Worm (Caenorhabditis elegans) whole organism, L4 larva: Measurements from ENCODE around the gene F57C2.5.

Source experiments
- F49E8.2 ChIP-seq: sonication (generic microtip); optimal IDR thresholded peaks from 2 replicates; lab custom pipeline; 2016; ENCODE audit warnings: missing compliant biosample characterization, mild to moderate bottlenecking, missing genetic modification characterization, borderline replicate concordance
- R02D3.7 ChIP-seq: fragments of 150-350 bp; sonication (generic microtip); optimal IDR thresholded peaks from 3 replicates; lab custom pipeline; 2014; ENCODE audit warnings: missing biosample characterization, missing genetic modification characterization
- T26A8.4 ChIP-seq: fragments of 200-800 bp; sonication (Bioruptor generic); IDR thresholded peaks from 2 replicates; pipeline ENCODE4 v1.3.6; 2022; ENCODE audit warnings: missing genetic modification characterization, missing compliant biosample characterization
- ZK546.5 ChIP-seq, 2 experiments: sonication (generic microtip); optimal IDR thresholded peaks; 2 replicates each; lab custom pipeline; 2017; ENCODE audit warnings: missing biosample characterization in 2 of 2, missing genetic modification characterization in 2 of 2
- aha-1 ChIP-seq: fragments of 150-350 bp; peaks from one replicate; lab custom pipeline; 2014; ENCODE audit warnings: missing biosample characterization, missing genetic modification characterization
- attf-4 ChIP-seq: sonication (generic microtip); optimal IDR thresholded peaks from 3 replicates; lab custom pipeline; 2017; ENCODE audit warnings: missing biosample characterization, missing genetic modification characterization
- ceh-28 ChIP-seq: fragments of 150-350 bp; optimal IDR thresholded peaks from 2 replicates; lab custom pipeline; 2014; ENCODE audit warnings: missing biosample characterization, missing genetic modification reagents, missing genetic modification characterization
- ces-1 ChIP-seq: fragments of 150-350 bp; sonication (generic microtip); optimal IDR thresholded peaks from 4 replicates; lab custom pipeline; 2014; ENCODE audit warnings: missing biosample characterization, missing genetic modification reagents, missing genetic modification characterization
- cey-2 ChIP-seq: sonication (generic microtip); optimal IDR thresholded peaks from 3 replicates; lab custom pipeline; 2017; ENCODE audit warnings: missing genetic modification characterization, mild to moderate bottlenecking, missing compliant biosample characterization, antibody characterized with exemption, borderline replicate concordance; ENCODE audit not compliant: insufficient read depth
- daf-19 ChIP-seq: fragments of 200-800 bp; sonication (Bioruptor generic); conservative IDR thresholded peaks from 2 replicates; pipeline ENCODE4 v1.3.6; 2022; ENCODE audit warnings: missing genetic modification characterization, missing compliant biosample characterization
- dmd-6 ChIP-seq: fragments of 200-800 bp; sonication (Bioruptor generic); IDR thresholded peaks from 2 replicates; pipeline ENCODE4 v1.3.6; 2022; ENCODE audit warnings: missing genetic modification reagents, missing genetic modification characterization, missing compliant biosample characterization
- dve-1 ChIP-seq: sonication (generic microtip); optimal IDR thresholded peaks from 2 replicates; lab custom pipeline; 2017; ENCODE audit warnings: antibody characterized with exemption, mild to moderate bottlenecking, missing genetic modification characterization, missing compliant biosample characterization; ENCODE audit not compliant: insufficient read depth
- egl-43 ChIP-seq: fragments of 200-800 bp; sonication (Bioruptor generic); IDR thresholded peaks from 2 replicates; pipeline ENCODE4 v1.3.6; 2022; ENCODE audit warnings: missing genetic modification reagents, missing genetic modification characterization, missing compliant biosample characterization
- fos-1 ChIP-seq: fragments of 150-350 bp; optimal IDR thresholded peaks from 2 replicates; lab custom pipeline; 2014; ENCODE audit warnings: missing biosample characterization, missing genetic modification characterization
- gei-8 ChIP-seq: fragments of 200-800 bp; sonication (Bioruptor generic); optimal IDR thresholded peaks from 2 replicates; lab custom pipeline; 2018; ENCODE audit warnings: mild to moderate bottlenecking, missing genetic modification characterization, missing compliant biosample characterization
- jun-1 ChIP-seq: fragments of 150-350 bp; optimal IDR thresholded peaks from 2 replicates; lab custom pipeline; 2014; ENCODE audit warnings: missing biosample characterization, missing genetic modification reagents, missing genetic modification characterization
- lin-13 ChIP-seq: fragments of 150-350 bp; optimal IDR thresholded peaks from 2 replicates; lab custom pipeline; 2014; ENCODE audit warnings: missing biosample characterization, missing genetic modification reagents, missing genetic modification characterization
- lin-38 ChIP-seq: fragments of 200-800 bp; sonication (Bioruptor generic); IDR thresholded peaks from 2 replicates; pipeline ENCODE4 v1.3.6; 2022; ENCODE audit warnings: missing genetic modification reagents, missing genetic modification characterization, missing compliant biosample characterization
- lir-3 ChIP-seq: sonication (generic microtip); optimal IDR thresholded peaks from 2 replicates; lab custom pipeline; 2016; ENCODE audit warnings: mild to moderate bottlenecking, missing genetic modification characterization, missing compliant biosample characterization
- madf-5 ChIP-seq, 2 experiments: fragments of 200-800 bp; sonication (Bioruptor generic); IDR thresholded peaks; 2 replicates each; pipeline ENCODE4 v1.3.6; 2022; ENCODE audit warnings: missing compliant biosample characterization in 2 of 2, missing genetic modification characterization in 2 of 2
- madf-9 ChIP-seq: fragments of 200-800 bp; sonication (Bioruptor generic); conservative IDR thresholded peaks from 2 replicates; pipeline ENCODE4 v1.3.6; 2022; ENCODE audit warnings: missing genetic modification reagents, missing genetic modification characterization, missing compliant biosample characterization
- nhr-237 ChIP-seq: sonication (generic microtip); optimal IDR thresholded peaks from 2 replicates; lab custom pipeline; 2017; ENCODE audit warnings: missing biosample characterization, missing genetic modification characterization
- nhr-25 ChIP-seq: sonication (generic microtip); optimal IDR thresholded peaks from 2 replicates; lab custom pipeline; 2017; ENCODE audit warnings: missing genetic modification characterization, mild to moderate bottlenecking, missing compliant biosample characterization, antibody characterized with exemption, moderate library complexity, borderline replicate concordance; ENCODE audit not compliant: insufficient read depth
- nhr-42 ChIP-seq: fragments of 200-800 bp; sonication (Bioruptor generic); IDR thresholded peaks from 2 replicates; pipeline ENCODE4 v1.3.6; 2022; ENCODE audit warnings: missing genetic modification characterization, missing compliant biosample characterization
- nhr-77 ChIP-seq: fragments of 150-350 bp; optimal IDR thresholded peaks from 2 replicates; lab custom pipeline; 2014; ENCODE audit warnings: missing biosample characterization, missing genetic modification characterization
- pha-4 ChIP-seq, 2 experiments: fragments of 150-350 bp in 1 of 2; fragments of 200-800 bp in 1 of 2; sonication (Bioruptor generic) in 1 of 2; IDR thresholded peaks in 1 of 2; optimal IDR thresholded peaks in 1 of 2; 2 replicates each; pipeline versions ENCODE4 v1.3.6 to Lab custom; 2014 to 2022; ENCODE audit warnings: missing genetic modification characterization in 2 of 2, missing genetic modification reagents in 2 of 2, missing biosample characterization in 1 of 2, missing compliant biosample characterization in 1 of 2
- saeg-2 ChIP-seq: fragments of 200-800 bp; sonication (Bioruptor generic); IDR thresholded peaks from 2 replicates; pipeline ENCODE4 v1.3.6; 2022; ENCODE audit warnings: missing genetic modification reagents, missing genetic modification characterization, missing compliant biosample characterization
- skn-1 ChIP-seq: fragments of 150-350 bp; optimal IDR thresholded peaks from 2 replicates; lab custom pipeline; 2014; ENCODE audit warnings: missing biosample characterization, missing genetic modification characterization
- tra-1 ChIP-seq: fragments of 200-800 bp; sonication (Bioruptor generic); IDR thresholded peaks from 2 replicates; pipeline ENCODE4 v1.3.6; 2022; ENCODE audit warnings: missing genetic modification reagents, missing genetic modification characterization, missing compliant biosample characterization
- unc-62 ChIP-seq, 3 experiments: fragments of 150-350 bp in 1 of 3; sonication (generic microtip); optimal IDR thresholded peaks in 2 of 3; peaks in 1 of 3; 1 replicate in 1 of 3; 2 replicates in 2 of 3; lab custom pipeline; 2014 to 2017; ENCODE audit warnings: missing biosample characterization in 3 of 3, missing genetic modification characterization in 3 of 3, missing genetic modification reagents in 3 of 3, missing genotype in 1 of 3
- zip-2 ChIP-seq: fragments of 150-350 bp; optimal IDR thresholded peaks from 2 replicates; lab custom pipeline; 2014; ENCODE audit warnings: missing biosample characterization, missing genetic modification characterization
- ztf-7 ChIP-seq: fragments of 150-350 bp; optimal IDR thresholded peaks from 2 replicates; lab custom pipeline; 2014; ENCODE audit warnings: missing biosample characterization, missing genetic modification characterization

F57C2.5 gene

ce11 chrII:14534000-14534399, 6.0 kb upstream of the F57C2.5 start, which contains the start of gene C04H5.1:
C04H5.1 (plus strand) TSS chrII:14534300.
- TF ChIP-seq madf-5 (GFP tag; IDR thresholded peaks at IDR 0.05; lab: Robert Waterston, UW) (no peak), zip-2 (tag; lab: Kevin White, UChicago) (no peak), lin-13 (GFP tag; lab: Kevin White, UChicago) (no peak), egl-43 (GFP tag; lab: Robert Waterston, UW) (no peak), aha-1 (peak; percentile 40), nhr-42 (GFP tag; lab: Robert Waterston, UW) (no peak)

DNA sequence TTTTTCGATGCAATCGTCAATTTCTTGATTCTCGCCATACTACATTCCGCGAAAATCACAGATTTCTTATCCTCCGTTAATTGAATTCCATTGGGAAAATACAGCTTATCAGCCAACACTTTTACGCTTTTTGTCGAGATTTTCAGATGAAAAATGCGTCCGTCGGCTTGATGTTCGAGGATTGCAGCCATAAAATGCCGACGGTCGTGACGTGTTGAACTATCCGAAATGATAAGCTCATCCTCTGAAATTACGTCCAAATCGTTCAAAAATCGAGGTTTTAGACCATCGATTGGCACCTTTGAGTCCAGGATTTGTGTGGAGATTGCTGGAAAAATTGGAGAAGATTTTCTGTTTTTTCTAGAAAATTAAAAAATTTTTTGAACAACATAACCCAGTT, 935 bp downstream of the F57C2.5 start:
- peak in 1 of 2 experiments; percentile 90 for TF ChIP-seq unc-62 (GFP tag; optimal IDR thresholded peaks at IDR 0.05 in 1 of 2; lab: Kevin White, UChicago)
- TF ChIP-seq unc-62 (tag; optimal IDR thresholded peaks at IDR 0.05; lab: Kevin White, UChicago): no peak
- TF ChIP-seq skn-1: no peak

ce11 chrII:14525013-14525412, 3.0 kb downstream of the F57C2.5 start, which contains the start of gene F57C2.4:
F57C2.4 (plus strand) TSS chrII:14525313.
- TF ChIP-seq fos-1 (tag; lab: Kevin White, UChicago): no peak
- TF ChIP-seq dve-1: no peak
- TF ChIP-seq nhr-237: no peak
- no peak for TF ChIP-seq R02D3.7
- TF ChIP-seq ceh-28 (tag; lab: Kevin White, UChicago): no peak
- no peak for TF ChIP-seq dmd-6 (GFP tag; lab: Robert Waterston, UW)
- no peak for TF ChIP-seq nhr-77 (tag; lab: Kevin White, UChicago)
- TF ChIP-seq ztf-7: no peak
- no peak for TF ChIP-seq cey-2 (tag; lab: Kevin White, UChicago)
- TF ChIP-seq tra-1 (GFP tag; lab: Robert Waterston, UW): no peak
- TF ChIP-seq ZK546.5 (tag; optimal IDR thresholded peaks at IDR 0.05; lab: Kevin White, UChicago): no peak

DNA sequence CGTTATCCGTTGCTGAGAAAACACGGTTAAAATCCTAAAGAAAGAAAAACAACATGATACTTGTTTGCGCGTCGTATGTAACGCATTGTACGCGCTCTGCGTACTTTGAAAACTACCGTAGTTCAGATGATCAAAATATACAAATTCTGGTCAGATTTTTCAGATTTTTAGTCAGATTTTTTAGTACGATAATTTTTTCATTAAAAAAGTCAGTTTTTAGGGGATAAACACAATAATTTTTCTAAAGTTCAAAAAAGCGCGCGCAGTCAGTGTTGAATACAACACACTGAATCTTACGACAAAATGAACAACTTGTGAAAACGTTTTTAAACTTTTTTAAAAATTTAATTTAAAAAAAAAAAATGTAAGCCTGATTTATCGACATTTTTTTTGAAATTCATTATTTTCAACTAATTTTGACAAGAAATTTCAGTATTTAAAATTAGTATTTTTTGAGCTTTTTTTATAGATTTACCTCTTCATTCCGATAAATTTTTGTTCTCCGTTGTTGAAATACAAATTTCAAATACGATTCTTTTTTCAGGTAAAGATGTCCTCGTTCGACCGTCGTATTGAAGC, 4.3 kb downstream of the F57C2.5 start, which contains the start of gene pot-2:
Gene pot-2, plus strand, starts transcription at position 529 of the 579 bp plus-strand sequence.
- TF ChIP-seq jun-1 (tag; lab: Kevin White, UChicago): no peak
- no peak for TF ChIP-seq lin-38 (GFP tag; lab: Robert Waterston, UW)
- TF ChIP-seq dve-1: no peak
- TF ChIP-seq nhr-25 (tag; lab: Kevin White, UChicago): no peak
- TF ChIP-seq gei-8 (GFP tag; lab: Kevin White, UChicago): no peak
- no peak for TF ChIP-seq F49E8.2 (tag; lab: Kevin White, UChicago)
- no peak for TF ChIP-seq T26A8.4 (GFP tag; lab: Robert Waterston, UW)
- TF ChIP-seq lir-3 (tag; lab: Kevin White, UChicago): no peak
- no peak for TF ChIP-seq pha-4 (GFP tag; IDR thresholded peaks at IDR 0.05; lab: Robert Waterston, UW)
- no peak for TF ChIP-seq pha-4 (tag; optimal IDR thresholded peaks at IDR 0.05; lab: Kevin White, UChicago)
- TF ChIP-seq madf-9: no peak
- no peak for TF ChIP-seq skn-1
- no peak for TF ChIP-seq daf-19 (GFP tag; lab: Robert Waterston, UW)
- no peak for TF ChIP-seq ces-1 (GFP tag; lab: Kevin White, UChicago)
- no peak for TF ChIP-seq saeg-2 (GFP tag; lab: Robert Waterston, UW)
- no peak for TF ChIP-seq ztf-7
- no peak for TF ChIP-seq attf-4 (tag; lab: Kevin White, UChicago)

DNA sequence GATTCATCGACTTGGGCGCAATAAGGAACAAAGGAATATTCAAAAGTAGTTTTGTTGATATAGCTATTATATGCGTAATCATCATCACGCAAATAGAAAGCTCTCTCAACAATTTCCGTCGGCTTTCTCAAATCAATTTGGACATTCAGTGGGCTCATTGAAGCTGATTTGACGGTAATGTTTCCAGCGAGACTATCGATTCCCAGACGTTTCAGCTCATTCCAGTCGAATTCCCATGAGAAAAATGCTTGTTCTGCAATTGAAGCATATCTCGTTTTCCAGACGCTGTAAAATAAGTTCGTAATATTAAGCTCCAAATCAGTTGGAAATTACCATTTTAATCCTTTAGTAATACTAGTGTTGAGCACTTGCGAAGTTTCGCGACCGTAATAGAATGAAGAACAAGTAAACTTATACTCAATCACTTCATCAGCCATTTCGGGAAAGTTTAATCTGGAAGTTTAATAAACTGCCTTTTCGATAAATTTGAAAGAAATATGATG, 4.9 kb downstream of the F57C2.5 start, which contains the start of gene btb-20:
Gene btb-20, minus strand, starts transcription at position 453 of the 503 bp plus-strand sequence.
- no peak for TF ChIP-seq saeg-2 (GFP tag; lab: Robert Waterston, UW)
- TF ChIP-seq unc-62 (GFP tag; optimal IDR thresholded peaks at IDR 0.05 in 1 of 2; lab: Kevin White, UChicago): peak in 1 of 2 experiments; percentile 93
- no peak for TF ChIP-seq unc-62 (tag; optimal IDR thresholded peaks at IDR 0.05; lab: Kevin White, UChicago)
